Worm (Caenorhabditis elegans) whole organism, midembryonic: ENCODE data around the gene srv-17.

ENCODE experiments used
- T22C8.4 ChIP-seq: fragments of 200-800 bp; sonication (Bioruptor generic); IDR thresholded peaks from 2 replicates; pipeline ENCODE4 v1.3.6; 2022; ENCODE audit warnings: missing genetic modification characterization, missing compliant biosample characterization
- cog-1 ChIP-seq: sonication (generic microtip); optimal IDR thresholded peaks from 2 replicates; lab custom pipeline; 2016; ENCODE audit warnings: missing genetic modification characterization, missing compliant biosample characterization
- flt-1 ChIP-seq: fragments of 200-800 bp; sonication (Bioruptor generic); IDR thresholded peaks from 2 replicates; pipeline ENCODE4 v1.3.6; 2022; ENCODE audit warnings: missing genetic modification characterization, missing compliant biosample characterization
- klf-2 ChIP-seq: fragments of 200-800 bp; sonication (Bioruptor generic); conservative IDR thresholded peaks from 2 replicates; pipeline ENCODE4 v1.3.6; 2022; ENCODE audit warnings: missing genetic modification reagents, missing genetic modification characterization, missing compliant biosample characterization
- med-1 ChIP-seq: sonication (generic microtip); optimal IDR thresholded peaks from 2 replicates; lab custom pipeline; 2017; ENCODE audit warnings: missing genetic modification characterization, mild to moderate bottlenecking, missing compliant biosample characterization, antibody characterized with exemption, missing genetic modification reagents; ENCODE audit not compliant: insufficient read depth
- ref-1 ChIP-seq: fragments of 200-800 bp; sonication (Bioruptor generic); conservative IDR thresholded peaks from 2 replicates; pipeline ENCODE4 v1.3.6; 2022; ENCODE audit warnings: missing genetic modification reagents, missing genetic modification characterization, missing compliant biosample characterization
- tab-1 ChIP-seq: fragments of 200-800 bp; sonication (Bioruptor generic); IDR thresholded peaks from 2 replicates; pipeline ENCODE4 v1.3.6; 2022; ENCODE audit warnings: missing genetic modification characterization, missing compliant biosample characterization
- ztf-23 ChIP-seq: fragments of 200-800 bp; sonication (Bioruptor generic); IDR thresholded peaks from 2 replicates; pipeline ENCODE4 v1.3.6; 2022; ENCODE audit warnings: missing genetic modification reagents, missing genetic modification characterization, missing compliant biosample characterization
- ztf-29 ChIP-seq: fragments of 200-800 bp; sonication (Bioruptor generic); IDR thresholded peaks from 2 replicates; pipeline ENCODE4 v1.3.6; 2022; ENCODE audit warnings: missing genetic modification reagents, missing genetic modification characterization, missing compliant biosample characterization

- no peak for TF ChIP-seq flt-1 (GFP tag; lab: Robert Waterston, UW)
- TF ChIP-seq klf-2 (GFP tag; lab: Robert Waterston, UW): no peak
- TF ChIP-seq ztf-23 (GFP tag; lab: Robert Waterston, UW): no peak
- TF ChIP-seq ref-1 (GFP tag; lab: Robert Waterston, UW): no peak
- TF ChIP-seq tab-1 (GFP tag; lab: Robert Waterston, UW): no peak
- no peak for TF ChIP-seq cog-1 (tag; lab: Kevin White, UChicago)
- no peak for TF ChIP-seq T22C8.4 (GFP tag; lab: Robert Waterston, UW)
- TF ChIP-seq ztf-29 (GFP tag; lab: Robert Waterston, UW): no peak
- TF ChIP-seq med-1 (GFP tag; lab: Kevin White, UChicago): no peak
Observed at ce11 chrIV:5869354-5869753, 618 bp downstream of the srv-17 start.
